Worm (Caenorhabditis elegans): Measurements from ENCODE around the gene T08B6.4.

ce11 chrIV:4938664-4939063 lies 33.2 kb downstream of the T08B6.4 start, which contains the start of gene str-168:
- TF ChIP-seq flt-1 (GFP tag; IDR thresholded peaks at IDR 0.05) (no peak), tab-1 (GFP tag; IDR thresholded peaks at IDR 0.05) (no peak), ref-1 (GFP tag; conservative IDR thresholded peaks at IDR 0.05) (no peak), T22C8.4 (GFP tag; IDR thresholded peaks at IDR 0.05) (no peak)
